Worm (Caenorhabditis elegans): ENCODE data around the gene F09E5.7.

Gene F09E5.7

ce11 chrII:5311746-5312145, 40.2 kb upstream of the F09E5.7 start, which contains the start of gene gcy-12:
gcy-12 (plus strand) TSS chrII:5312046.
- TF ChIP-seq nhr-12 (tag; optimal IDR thresholded peaks at IDR 0.05) (no peak), lin-39 (tag; optimal IDR thresholded peaks at IDR 0.05) (no peak), fos-1 (tag; optimal IDR thresholded peaks at IDR 0.05) (no peak), ztf-1 (GFP tag; conservative IDR thresholded peaks at IDR 0.05) (no peak), F13H6.1 (tag; optimal IDR thresholded peaks at IDR 0.05) (no peak), peb-1 (tag; optimal IDR thresholded peaks at IDR 0.05) (no peak), elt-1 (tag; optimal IDR thresholded peaks at IDR 0.05) (no peak), gmeb-1 (tag; optimal IDR thresholded peaks at IDR 0.05) (no peak), nhr-129 (tag; optimal IDR thresholded peaks at IDR 0.05) (no peak), nhr-6 (tag; optimal IDR thresholded peaks at IDR 0.05) (no peak), ama-1 (optimal IDR thresholded peaks at IDR 0.05) (no peak), elt-3 (tag; optimal IDR thresholded peaks at IDR 0.05) (no peak), nhr-11 (tag; optimal IDR thresholded peaks at IDR 0.05) (no peak), ZK546.5 (tag; optimal IDR thresholded peaks at IDR 0.05) (no peak), nhr-237 (tag; optimal IDR thresholded peaks at IDR 0.05) (no peak), mab-5 (tag; optimal IDR thresholded peaks at IDR 0.05) (no peak), ztf-4 (tag; optimal IDR thresholded peaks at IDR 0.05) (no peak), sem-4 (tag; optimal IDR thresholded peaks at IDR 0.05) (no peak), mdl-1 (tag; optimal IDR thresholded peaks at IDR 0.05) (no peak), nhr-25 (tag; optimal IDR thresholded peaks at IDR 0.05) (no peak)

ce11 chrII:5320205-5320951, 31.5 kb upstream of the F09E5.7 start:
- peak; percentile 24 for TF ChIP-seq sma-3 (GFP tag; optimal IDR thresholded peaks at IDR 0.05)
- no peak for TF ChIP-seq nhr-12 (tag; optimal IDR thresholded peaks at IDR 0.05)
- TF ChIP-seq aly-2 (tag; optimal IDR thresholded peaks at IDR 0.05), result no peak
- no peak for TF ChIP-seq ceh-16 (tag; optimal IDR thresholded peaks at IDR 0.05)
- peak; percentile 18 for TF ChIP-seq nhr-6 (tag; optimal IDR thresholded peaks at IDR 0.05)
- no peak for TF ChIP-seq ztf-1 (GFP tag; conservative IDR thresholded peaks at IDR 0.05)
- TF ChIP-seq blmp-1 (tag; optimal IDR thresholded peaks at IDR 0.05; ENCODE audit: insufficient read depth), result peak; percentile 8
- peak; percentile 39 for TF ChIP-seq C34F6.9 (tag; optimal IDR thresholded peaks at IDR 0.05)
- TF ChIP-seq nhr-21 (tag; optimal IDR thresholded peaks at IDR 0.05), result no peak
- peak; percentile 5 for TF ChIP-seq unc-55 (GFP tag; optimal IDR thresholded peaks at IDR 0.05)
- peak; percentile 14 for TF ChIP-seq egl-27 (tag; optimal IDR thresholded peaks at IDR 0.05)
- TF ChIP-seq fos-1 (tag; optimal IDR thresholded peaks at IDR 0.05), result peak; percentile 84
- TF ChIP-seq lin-11 (tag; optimal IDR thresholded peaks at IDR 0.05), result no peak
- peak in 1 of 2 experiments; percentile 8 for TF ChIP-seq lsy-2 (tag; optimal IDR thresholded peaks at IDR 0.05)
- peak; percentile 52 for TF ChIP-seq nhr-129 (tag; optimal IDR thresholded peaks at IDR 0.05)
- no peak for TF ChIP-seq unc-62 (GFP tag; optimal IDR thresholded peaks at IDR 0.05)
- peak; percentile 3 for TF ChIP-seq nhr-25 (tag; optimal IDR thresholded peaks at IDR 0.05)
- TF ChIP-seq ama-1 (optimal IDR thresholded peaks at IDR 0.05), result no peak
- TF ChIP-seq dmd-4 (tag; optimal IDR thresholded peaks at IDR 0.05), result no peak
- no peak for TF ChIP-seq R02D3.7 (tag; optimal IDR thresholded peaks at IDR 0.05)
- no peak for TF ChIP-seq nhr-237 (tag; optimal IDR thresholded peaks at IDR 0.05)
- no peak for TF ChIP-seq mab-5 (tag; optimal IDR thresholded peaks at IDR 0.05)
- peak; percentile 47 for TF ChIP-seq F13H6.1 (tag; optimal IDR thresholded peaks at IDR 0.05)
- TF ChIP-seq lin-13 (GFP tag; optimal IDR thresholded peaks at IDR 0.05), result no peak
- no peak for TF ChIP-seq mdl-1 (tag; optimal IDR thresholded peaks at IDR 0.05)
- TF ChIP-seq sma-9 (GFP tag; optimal IDR thresholded peaks at IDR 0.05), result peak; percentile 43
- TF ChIP-seq sma-9 (tag; optimal IDR thresholded peaks at IDR 0.05), result no peak
- TF ChIP-seq Y55F3AM.14 (GFP tag; optimal IDR thresholded peaks at IDR 0.05), result no peak
- TF ChIP-seq gmeb-1 (tag; optimal IDR thresholded peaks at IDR 0.05), result peak; percentile 13
- peak; percentile 26 for TF ChIP-seq crh-2 (tag; optimal IDR thresholded peaks at IDR 0.05)
- no peak for TF ChIP-seq ceh-82 (tag; optimal IDR thresholded peaks at IDR 0.05)
- no peak for TF ChIP-seq nhr-10 (tag; optimal IDR thresholded peaks at IDR 0.05)
- no peak for TF ChIP-seq nhr-77 (tag; optimal IDR thresholded peaks at IDR 0.05)
- no peak for TF ChIP-seq ztf-4 (tag; optimal IDR thresholded peaks at IDR 0.05)
- no peak for TF ChIP-seq peb-1 (tag; optimal IDR thresholded peaks at IDR 0.05)
- no peak for TF ChIP-seq sem-4 (tag; optimal IDR thresholded peaks at IDR 0.05)
- TF ChIP-seq elt-1 (tag; optimal IDR thresholded peaks at IDR 0.05), result no peak
- TF ChIP-seq elt-3 (tag; optimal IDR thresholded peaks at IDR 0.05), result no peak
- no peak for TF ChIP-seq skn-1 (tag; optimal IDR thresholded peaks at IDR 0.05)
- TF ChIP-seq ztf-11 (tag; optimal IDR thresholded peaks at IDR 0.05), result no peak
